Fruit fly (Drosophila melanogaster): Measurements from ENCODE around the gene Sf3a1.

Gene Sf3a1

dm6 chr3R:17002218-17003110 lies at the start of gene Sf3a1, which contains the start of gene Irc:
Gene Sf3a1, minus strand, starts transcription at chr3R:17002355.
Gene Irc, plus strand, starts transcription at chr3R:17002875.
- TF ChIP-seq onecut (GFP tag; IDR thresholded peaks at IDR 0.05), result no peak
- TF ChIP-seq CG12769 (tag; optimal IDR thresholded peaks at IDR 0.05), result peak; percentile 65
- no peak for TF ChIP-seq kay (GFP tag; optimal IDR thresholded peaks at IDR 0.05)
- no peak for TF ChIP-seq CG13775 (GFP tag; optimal IDR thresholded peaks at IDR 0.05)
- TF ChIP-seq slou (GFP tag; optimal IDR thresholded peaks at IDR 0.05), result no peak
- no peak for TF ChIP-seq ttk (GFP tag; IDR thresholded peaks at IDR 0.05)
- TF ChIP-seq MBD-R2 (GFP tag; IDR thresholded peaks at IDR 0.05), result peak; percentile 93
- TF ChIP-seq danr (GFP tag; IDR thresholded peaks at IDR 0.05), result no peak
- peak; percentile 25; the same call in 1 of the 2 replicates for TF ChIP-seq ssp (GFP tag; IDR thresholded peaks at IDR 0.05)
- TF ChIP-seq corto (GFP tag; optimal IDR thresholded peaks at IDR 0.05), result no peak
- TF ChIP-seq CG3838 (GFP tag; optimal IDR thresholded peaks at IDR 0.05), result no peak
- no peak for TF ChIP-seq C15 (GFP tag; IDR thresholded peaks at IDR 0.05)
- TF ChIP-seq Jarid2 (GFP tag; optimal IDR thresholded peaks at IDR 0.05), result peak; percentile 33
- no peak for TF ChIP-seq gcm (GFP tag; optimal IDR thresholded peaks at IDR 0.05)
- no peak for TF ChIP-seq sisA (GFP tag; IDR thresholded peaks at IDR 0.05)
- TF ChIP-seq ken (GFP tag; IDR thresholded peaks at IDR 0.05), result no peak
- TF ChIP-seq al (GFP tag; IDR thresholded peaks at IDR 0.05), result no peak
- TF ChIP-seq pzg (GFP tag; optimal IDR thresholded peaks at IDR 0.05), result peak; percentile 95
- no peak for TF ChIP-seq Ssrp (tag; optimal IDR thresholded peaks at IDR 0.05)
- TF ChIP-seq wor (GFP tag; IDR thresholded peaks at IDR 0.05), result no peak
- TF ChIP-seq Eip74EF (GFP tag; optimal IDR thresholded peaks at IDR 0.05), result peak in 1 of 2 experiments; percentile 29
- TF ChIP-seq CG7372 (GFP tag; IDR thresholded peaks at IDR 0.05), result no peak
- no peak for TF ChIP-seq Max (GFP tag; optimal IDR thresholded peaks at IDR 0.05)
- no peak for TF ChIP-seq CG15479 (GFP tag; optimal IDR thresholded peaks at IDR 0.05)
- TF ChIP-seq CG17568 (GFP tag; optimal IDR thresholded peaks at IDR 0.05), result peak; percentile 100
- TF ChIP-seq CoRest (tag; optimal IDR thresholded peaks at IDR 0.05), result peak; percentile 31
- TF ChIP-seq repo (GFP tag; optimal IDR thresholded peaks at IDR 0.05), result peak; percentile 20
- TF ChIP-seq CG9215 (GFP tag; IDR thresholded peaks at IDR 0.05), result no peak
- TF ChIP-seq CG9797 (GFP tag; optimal IDR thresholded peaks at IDR 0.05), result peak; percentile 29
- TF ChIP-seq fd64A (GFP tag; optimal IDR thresholded peaks at IDR 0.05), result no peak
- no peak for TF ChIP-seq CG7745 (tag; optimal IDR thresholded peaks at IDR 0.05)
- no peak for TF ChIP-seq Meics (GFP tag; optimal IDR thresholded peaks at IDR 0.05)
- no peak for TF ChIP-seq zen (tag; optimal IDR thresholded peaks at IDR 0.05)
- TF ChIP-seq Trl (optimal IDR thresholded peaks at IDR 0.05), result no peak
- TF ChIP-seq Trl (GFP tag; optimal IDR thresholded peaks at IDR 0.05), result peak; percentile 45
- TF ChIP-seq CG12659 (GFP tag; optimal IDR thresholded peaks at IDR 0.05), result peak; percentile 59
- TF ChIP-seq schlank (tag; optimal IDR thresholded peaks at IDR 0.05), result no peak
- peak; percentile 61 for TF ChIP-seq Sin3A (optimal IDR thresholded peaks at IDR 0.05)
- TF ChIP-seq ERR (GFP tag; optimal IDR thresholded peaks at IDR 0.05), result peak; percentile 25
- TF ChIP-seq cg (GFP tag; optimal IDR thresholded peaks at IDR 0.05), result peak; percentile 18
- TF ChIP-seq CG10654 (GFP tag; optimal IDR thresholded peaks at IDR 0.05), result no peak
- TF ChIP-seq Aef1 (GFP tag; IDR thresholded peaks at IDR 0.05), result no peak
- no peak for TF ChIP-seq HHEX (GFP tag; optimal IDR thresholded peaks at IDR 0.05)
- TF ChIP-seq MTF-1 (GFP tag; optimal IDR thresholded peaks at IDR 0.05; ENCODE audit: borderline replicate concordance), result no peak
- peak; percentile 7 for TF ChIP-seq pum (GFP tag; optimal IDR thresholded peaks at IDR 0.05)
- no peak for TF ChIP-seq jigr1 (GFP tag; IDR thresholded peaks at IDR 0.05)
- TF ChIP-seq Taf1 (GFP tag; IDR thresholded peaks at IDR 0.05), result no peak
- TF ChIP-seq Camta (GFP tag; optimal IDR thresholded peaks at IDR 0.05), result peak; percentile 25
- 0 out of 3 replicates have a peak, but pooled peaks have one; percentile 13 for TF ChIP-seq CG6175 (GFP tag; IDR thresholded peaks at IDR 0.05)
- no peak for TF ChIP-seq HLH3B (GFP tag; IDR thresholded peaks at IDR 0.05)
